Fruit fly (Drosophila melanogaster): ENCODE measurements around the gene colt.

The colt gene

DNA sequence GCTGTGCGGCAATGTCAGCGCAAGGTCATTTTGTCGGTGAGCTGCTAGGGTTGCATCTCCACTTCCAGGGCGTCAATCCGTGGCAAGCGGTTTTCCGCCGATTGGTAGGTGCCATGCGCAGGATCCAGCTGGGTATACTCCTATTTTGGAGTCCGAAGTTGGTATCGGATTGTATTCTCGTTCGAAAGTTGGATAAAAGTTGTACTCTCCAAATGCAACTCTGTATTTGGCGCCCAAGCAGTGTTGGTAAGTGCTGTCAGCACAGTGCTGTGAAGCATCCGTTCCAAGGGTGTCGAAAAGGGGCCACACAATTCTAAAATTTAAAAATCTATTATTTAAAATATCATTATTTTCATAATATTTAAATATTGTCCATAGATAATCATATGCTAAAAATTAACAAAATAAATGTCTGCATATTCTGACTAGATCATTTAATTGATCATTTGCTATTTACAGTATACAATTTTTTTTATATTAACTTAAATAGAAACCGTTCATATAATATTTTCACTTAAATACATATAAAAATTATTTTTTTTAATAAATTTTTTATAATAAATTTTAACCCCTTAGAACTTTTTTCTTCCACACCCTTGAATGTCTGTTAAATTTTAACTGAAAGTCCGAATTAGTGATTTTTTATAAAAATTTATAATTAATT, 21.3 kb downstream of the colt start (continued):
- no peak for TF ChIP-seq prd (optimal IDR thresholded peaks at IDR 0.05)
- TF ChIP-seq prd (GFP tag; IDR thresholded peaks at IDR 0.05), result peak; percentile 90
- peak; percentile 70 for TF ChIP-seq CG10462 (GFP tag; optimal IDR thresholded peaks at IDR 0.05)
- peak; percentile 90 for TF ChIP-seq CG15269 (tag; optimal IDR thresholded peaks at IDR 0.05)
- peak; percentile 68; the same call in 2 of the 3 replicates for TF ChIP-seq CG3726 (GFP tag; IDR thresholded peaks at IDR 0.05)
- 0 out of 2 replicates have a peak, but pooled peaks have one; percentile 25 for TF ChIP-seq dimm (GFP tag; IDR thresholded peaks at IDR 0.05)
- peak; percentile 76 for TF ChIP-seq CG15601 (tag; optimal IDR thresholded peaks at IDR 0.05)
- peak; percentile 80 for TF ChIP-seq ase (GFP tag; IDR thresholded peaks at IDR 0.05)
- TF ChIP-seq CG14710 (tag; optimal IDR thresholded peaks at IDR 0.05), result peak; percentile 80
- peak; percentile 81 for TF ChIP-seq Max (GFP tag; optimal IDR thresholded peaks at IDR 0.05)
- TF ChIP-seq lab (GFP tag; optimal IDR thresholded peaks at IDR 0.05), result peak; percentile 94
- no peak for TF ChIP-seq nau (GFP tag; optimal IDR thresholded peaks at IDR 0.05)
- peak; percentile 79 for TF ChIP-seq dmrt11E (tag; optimal IDR thresholded peaks at IDR 0.05)
- TF ChIP-seq Oli (tag; optimal IDR thresholded peaks at IDR 0.05), result peak; percentile 74
- TF ChIP-seq CG16779 (GFP tag; IDR thresholded peaks at IDR 0.05), result peak; percentile 81
- peak; percentile 92 for TF ChIP-seq CG18599 (GFP tag; optimal IDR thresholded peaks at IDR 0.05)
- peak; percentile 63; the same call in 1 of the 2 replicates for TF ChIP-seq gt (GFP tag; IDR thresholded peaks at IDR 0.05)
- peak; percentile 76 for TF ChIP-seq CG16815 (GFP tag; optimal IDR thresholded peaks at IDR 0.05)
- peak; percentile 61 for TF ChIP-seq wek (GFP tag; optimal IDR thresholded peaks at IDR 0.05)
- peak; percentile 78 for TF ChIP-seq her (GFP tag; optimal IDR thresholded peaks at IDR 0.05)
- peak; percentile 73 for TF ChIP-seq seq (GFP tag; IDR thresholded peaks at IDR 0.05)
- peak; percentile 74 for TF ChIP-seq CG11093 (GFP tag; IDR thresholded peaks at IDR 0.05)
- TF ChIP-seq NC2α (GFP tag; optimal IDR thresholded peaks at IDR 0.05), result peak; percentile 19
- TF ChIP-seq Myb (GFP tag; optimal IDR thresholded peaks at IDR 0.05), result peak; percentile 79
- TF ChIP-seq CG10147 (GFP tag; optimal IDR thresholded peaks at IDR 0.05), result peak; percentile 79
- peak; percentile 91 for TF ChIP-seq CG13424 (tag; optimal IDR thresholded peaks at IDR 0.05)
- peak; percentile 89 for TF ChIP-seq CG9817 (tag; optimal IDR thresholded peaks at IDR 0.05)
- TF ChIP-seq Abd-B (GFP tag; optimal IDR thresholded peaks at IDR 0.05), result peak; percentile 79
- TF ChIP-seq esg (GFP tag; conservative IDR thresholded peaks at IDR 0.05), result peak; percentile 80
- TF ChIP-seq CG5245 (GFP tag; optimal IDR thresholded peaks at IDR 0.05), result peak; percentile 86
- peak; percentile 68 for TF ChIP-seq B-H1 (GFP tag; IDR thresholded peaks at IDR 0.05)
- TF ChIP-seq HLH3B (GFP tag; IDR thresholded peaks at IDR 0.05), result peak; percentile 88
- TF ChIP-seq chn (GFP tag; optimal IDR thresholded peaks at IDR 0.05), result peak; percentile 86
- TF ChIP-seq Sry-δ (GFP tag; optimal IDR thresholded peaks at IDR 0.05), result peak; percentile 63
- peak in 1 of 2 experiments; percentile 67 for TF ChIP-seq insv (GFP tag; optimal IDR thresholded peaks at IDR 0.05)
- TF ChIP-seq CG12659 (GFP tag; optimal IDR thresholded peaks at IDR 0.05), result peak; percentile 93
- TF ChIP-seq CG3065 (GFP tag; optimal IDR thresholded peaks at IDR 0.05), result peak; percentile 67
- TF ChIP-seq usp (GFP tag; optimal IDR thresholded peaks at IDR 0.05), result no peak
- peak; percentile 8; the same call in 1 of the 2 replicates for TF ChIP-seq tna (GFP tag; IDR thresholded peaks at IDR 0.05; ENCODE audit: partially characterized antibody)
- TF ChIP-seq fd64A (GFP tag; optimal IDR thresholded peaks at IDR 0.05), result peak; percentile 31
- peak; percentile 49 for TF ChIP-seq CG12299 (tag; optimal IDR thresholded peaks at IDR 0.05)
- TF ChIP-seq CG10431 (GFP tag; optimal IDR thresholded peaks at IDR 0.05), result peak; percentile 71
- TF ChIP-seq H2.0 (GFP tag; IDR thresholded peaks at IDR 0.05), result peak; percentile 83
- TF ChIP-seq hbn (GFP tag; IDR thresholded peaks at IDR 0.05; ENCODE audit: partially characterized antibody), result peak; percentile 17; the same call in 1 of the 2 replicates
- peak; percentile 81 for TF ChIP-seq Atf6 (GFP tag; IDR thresholded peaks at IDR 0.05)
- no peak for TF ChIP-seq vnd (GFP tag; IDR thresholded peaks at IDR 0.05; ENCODE audit: partially characterized antibody)
- peak; percentile 72 to 74 for TF ChIP-seq chif (GFP tag; optimal IDR thresholded peaks at IDR 0.05)
- TF ChIP-seq CG5953 (GFP tag; IDR thresholded peaks at IDR 0.05), result peak; percentile 63; the same call in 1 of the 2 replicates
- peak; percentile 53 for TF ChIP-seq bigmax (GFP tag; optimal IDR thresholded peaks at IDR 0.05)
